Worm (Caenorhabditis elegans) whole organism, midembryonic: ENCODE results near the gene K08D8.5.

Source experiments
- T22C8.4 ChIP-seq: fragments of 200-800 bp; sonication (Bioruptor generic); IDR thresholded peaks from 2 replicates; pipeline ENCODE4 v1.3.6; 2022; ENCODE audit warnings: missing genetic modification characterization, missing compliant biosample characterization
- cog-1 ChIP-seq: sonication (generic microtip); optimal IDR thresholded peaks from 2 replicates; lab custom pipeline; 2016; ENCODE audit warnings: missing genetic modification characterization, missing compliant biosample characterization
- flt-1 ChIP-seq: fragments of 200-800 bp; sonication (Bioruptor generic); IDR thresholded peaks from 2 replicates; pipeline ENCODE4 v1.3.6; 2022; ENCODE audit warnings: missing genetic modification characterization, missing compliant biosample characterization
- klf-2 ChIP-seq: fragments of 200-800 bp; sonication (Bioruptor generic); conservative IDR thresholded peaks from 2 replicates; pipeline ENCODE4 v1.3.6; 2022; ENCODE audit warnings: missing genetic modification reagents, missing genetic modification characterization, missing compliant biosample characterization
- tab-1 ChIP-seq: fragments of 200-800 bp; sonication (Bioruptor generic); IDR thresholded peaks from 2 replicates; pipeline ENCODE4 v1.3.6; 2022; ENCODE audit warnings: missing genetic modification characterization, missing compliant biosample characterization
- ztf-23 ChIP-seq: fragments of 200-800 bp; sonication (Bioruptor generic); IDR thresholded peaks from 2 replicates; pipeline ENCODE4 v1.3.6; 2022; ENCODE audit warnings: missing genetic modification reagents, missing genetic modification characterization, missing compliant biosample characterization
- ztf-29 ChIP-seq: fragments of 200-800 bp; sonication (Bioruptor generic); IDR thresholded peaks from 2 replicates; pipeline ENCODE4 v1.3.6; 2022; ENCODE audit warnings: missing genetic modification reagents, missing genetic modification characterization, missing compliant biosample characterization

- TF ChIP-seq flt-1 (GFP tag; lab: Robert Waterston, UW) = no peak
- TF ChIP-seq ztf-29 (GFP tag; lab: Robert Waterston, UW) = no peak
- no peak for TF ChIP-seq tab-1
- TF ChIP-seq T22C8.4 (GFP tag; lab: Robert Waterston, UW) = no peak
- TF ChIP-seq klf-2 (GFP tag; lab: Robert Waterston, UW) = no peak
- no peak for TF ChIP-seq ztf-23
- no peak for TF ChIP-seq cog-1
Measured at ce11 chrIV:12899392-12899791, 12.5 kb downstream of the K08D8.5 start, which contains the start of gene K08D8.9.
